Worm (Caenorhabditis elegans) whole organism, L1 larva: ENCODE results near the gene nep-10.

ENCODE experiments used
- Y116A8C.19 ChIP-seq: sonication (generic microtip); optimal IDR thresholded peaks from 2 replicates; lab custom pipeline; 2016; ENCODE audit warnings: missing compliant biosample characterization, missing genetic modification characterization, borderline replicate concordance
- aly-2 ChIP-seq: fragments of 150-350 bp; optimal IDR thresholded peaks from 2 replicates; lab custom pipeline; 2014; ENCODE audit warnings: missing biosample characterization, missing genetic modification characterization
- ceh-63 ChIP-seq: fragments of 200-800 bp; sonication (Bioruptor generic); optimal IDR thresholded peaks from 2 replicates; lab custom pipeline; 2018; ENCODE audit warnings: mild to moderate bottlenecking, missing genetic modification characterization, missing compliant biosample characterization
- ceh-8 ChIP-seq: fragments of 200-800 bp; sonication (Bioruptor generic); optimal IDR thresholded peaks from 2 replicates; lab custom pipeline; 2018; ENCODE audit warnings: mild to moderate bottlenecking, missing genetic modification characterization, moderate library complexity, missing compliant biosample characterization
- ceh-88 ChIP-seq: fragments of 200-800 bp; sonication (Bioruptor generic); IDR thresholded peaks from 2 replicates; pipeline ENCODE4 v1.3.6; 2022; ENCODE audit warnings: missing genetic modification characterization, missing compliant biosample characterization
- ces-1 ChIP-seq: fragments of 150-350 bp; optimal IDR thresholded peaks from 2 replicates; lab custom pipeline; 2014; ENCODE audit warnings: missing biosample characterization, missing genetic modification reagents, missing genetic modification characterization
- dpl-1 ChIP-seq, 3 experiments: fragments of 150-350 bp in 2 of 3; sonication (generic microtip) in 1 of 3; optimal IDR thresholded peaks; 2 replicates each; lab custom pipeline; 2014 to 2017; ENCODE audit warnings: missing biosample characterization in 3 of 3, missing genetic modification characterization in 3 of 3, missing genetic modification reagents in 3 of 3
- egl-13 ChIP-seq: sonication (generic microtip); optimal IDR thresholded peaks from 2 replicates; lab custom pipeline; 2016; ENCODE audit warnings: missing genotype, missing genetic modification reagents, missing genetic modification characterization, missing compliant biosample characterization
- egl-27 ChIP-seq, 2 experiments: fragments of 150-350 bp in 1 of 2; sonication (generic microtip); optimal IDR thresholded peaks; 3 replicates each; lab custom pipeline; 2017 to 2018; ENCODE audit warnings: missing biosample characterization in 2 of 2, missing genetic modification characterization in 2 of 2, missing genetic modification reagents in 2 of 2
- elt-2 ChIP-seq: sonication (generic microtip); optimal IDR thresholded peaks from 2 replicates; lab custom pipeline; 2016; ENCODE audit warnings: missing genetic modification characterization, mild to moderate bottlenecking, inconsistent platforms, missing compliant biosample characterization, missing genetic modification reagents
- fkh-4 ChIP-seq: sonication (generic microtip); optimal IDR thresholded peaks from 2 replicates; lab custom pipeline; 2016; ENCODE audit warnings: missing compliant biosample characterization, missing genetic modification characterization, borderline replicate concordance
- grh-1 ChIP-seq: fragments of 200-800 bp; sonication (Bioruptor generic); IDR thresholded peaks from 2 replicates; pipeline ENCODE4 v1.3.6; 2022; ENCODE audit warnings: missing genetic modification reagents, missing genetic modification characterization, missing compliant biosample characterization
- hlh-17 ChIP-seq: fragments of 200-800 bp; sonication (Bioruptor generic); optimal IDR thresholded peaks from 2 replicates; lab custom pipeline; 2018; ENCODE audit warnings: missing genetic modification characterization, mild to moderate bottlenecking, missing compliant biosample characterization, moderate library complexity, borderline replicate concordance
- hlh-4 ChIP-seq: sonication (generic microtip); optimal IDR thresholded peaks from 2 replicates; lab custom pipeline; 2016; ENCODE audit warnings: mild to moderate bottlenecking, missing genetic modification characterization, missing compliant biosample characterization
- hpl-2 ChIP-seq: fragments of 150-350 bp; optimal IDR thresholded peaks from 2 replicates; lab custom pipeline; 2014; ENCODE audit warnings: missing biosample characterization, missing genetic modification reagents, missing genetic modification characterization
- irx-1 ChIP-seq: sonication (generic microtip); optimal IDR thresholded peaks from 2 replicates; lab custom pipeline; 2016; ENCODE audit warnings: missing genetic modification characterization, missing compliant biosample characterization
- lin-13 ChIP-seq: fragments of 150-350 bp; optimal IDR thresholded peaks from 2 replicates; lab custom pipeline; 2014; ENCODE audit warnings: missing biosample characterization, missing genetic modification reagents, missing genetic modification characterization
- lin-15B ChIP-seq: fragments of 150-350 bp; sonication (generic microtip); optimal IDR thresholded peaks from 3 replicates; lab custom pipeline; 2014; ENCODE audit warnings: missing biosample characterization, missing genetic modification characterization
- lin-35 ChIP-seq, 2 experiments: fragments of 150-350 bp; optimal IDR thresholded peaks; 2 replicates each; lab custom pipeline; 2014; ENCODE audit warnings: missing biosample characterization in 2 of 2, missing genetic modification characterization in 2 of 2, missing genetic modification reagents in 2 of 2
- mab-9 ChIP-seq: fragments of 200-800 bp; sonication (Bioruptor generic); IDR thresholded peaks from 2 replicates; pipeline ENCODE4 v1.3.6; 2022; ENCODE audit warnings: missing genetic modification reagents, missing genetic modification characterization, missing compliant biosample characterization
- mef-2 ChIP-seq: fragments of 150-350 bp; optimal IDR thresholded peaks from 2 replicates; lab custom pipeline; 2014; ENCODE audit warnings: missing biosample characterization, missing genetic modification characterization
- nhr-11 ChIP-seq: fragments of 150-350 bp; optimal IDR thresholded peaks from 2 replicates; lab custom pipeline; 2014; ENCODE audit warnings: missing biosample characterization, missing genetic modification characterization
- nhr-28 ChIP-seq: fragments of 150-350 bp; optimal IDR thresholded peaks from 2 replicates; lab custom pipeline; 2014; ENCODE audit warnings: missing biosample characterization, missing genetic modification characterization
- nhr-47 ChIP-seq: sonication (generic microtip); optimal IDR thresholded peaks from 2 replicates; lab custom pipeline; 2016; ENCODE audit warnings: mild to moderate bottlenecking, missing genetic modification characterization, moderate library complexity, missing compliant biosample characterization
- nhr-85 ChIP-seq: sonication (generic microtip); peaks from one replicate; lab custom pipeline; 2016; ENCODE audit warnings: missing genetic modification characterization, inconsistent platforms, missing compliant biosample characterization
- pag-3 ChIP-seq: sonication (generic microtip); optimal IDR thresholded peaks from 2 replicates; lab custom pipeline; 2017; ENCODE audit warnings: missing genetic modification characterization, mild to moderate bottlenecking, missing compliant biosample characterization, antibody characterized with exemption, borderline replicate concordance; ENCODE audit not compliant: insufficient read depth
- pqm-1 ChIP-seq: sonication (generic microtip); optimal IDR thresholded peaks from 3 replicates; lab custom pipeline; 2017; ENCODE audit warnings: missing biosample characterization, missing genetic modification characterization
- snpc-4 ChIP-seq: fragments of 150-350 bp; optimal IDR thresholded peaks from 2 replicates; lab custom pipeline; 2014; ENCODE audit warnings: missing biosample characterization, missing genetic modification characterization
- sox-4 ChIP-seq: sonication (generic microtip); optimal IDR thresholded peaks from 2 replicates; lab custom pipeline; 2016; ENCODE audit warnings: missing genetic modification characterization, missing compliant biosample characterization
- sup-37 ChIP-seq: fragments of 200-800 bp; sonication (Bioruptor generic); optimal IDR thresholded peaks from 2 replicates; lab custom pipeline; 2018; ENCODE audit warnings: mild to moderate bottlenecking, missing genetic modification characterization, missing compliant biosample characterization
- unc-30 ChIP-seq: sonication (generic microtip); optimal IDR thresholded peaks from 2 replicates; lab custom pipeline; 2017; ENCODE audit warnings: missing biosample characterization, missing genetic modification characterization
- unc-62 ChIP-seq: fragments of 150-350 bp; optimal IDR thresholded peaks from 2 replicates; lab custom pipeline; 2014; ENCODE audit warnings: missing biosample characterization, missing genetic modification reagents, missing genetic modification characterization
- unc-86 ChIP-seq: sonication (generic microtip); optimal IDR thresholded peaks from 2 replicates; lab custom pipeline; 2016; ENCODE audit warnings: missing genetic modification characterization, missing compliant biosample characterization
- unc-98 ChIP-seq: fragments of 200-800 bp; sonication (Bioruptor generic); IDR thresholded peaks from 2 replicates; pipeline ENCODE4 v1.3.6; 2022; ENCODE audit warnings: missing genetic modification characterization, missing compliant biosample characterization
- vab-15 ChIP-seq: sonication (generic microtip); optimal IDR thresholded peaks from 2 replicates; lab custom pipeline; 2017; ENCODE audit warnings: missing genotype, mild to moderate bottlenecking, missing genetic modification characterization, missing compliant biosample characterization
- zip-4 ChIP-seq: fragments of 200-800 bp; sonication (Bioruptor generic); optimal IDR thresholded peaks from 2 replicates; lab custom pipeline; 2018; ENCODE audit warnings: mild to moderate bottlenecking, missing genetic modification characterization, moderate library complexity, missing compliant biosample characterization

nep-10 gene

DNA sequence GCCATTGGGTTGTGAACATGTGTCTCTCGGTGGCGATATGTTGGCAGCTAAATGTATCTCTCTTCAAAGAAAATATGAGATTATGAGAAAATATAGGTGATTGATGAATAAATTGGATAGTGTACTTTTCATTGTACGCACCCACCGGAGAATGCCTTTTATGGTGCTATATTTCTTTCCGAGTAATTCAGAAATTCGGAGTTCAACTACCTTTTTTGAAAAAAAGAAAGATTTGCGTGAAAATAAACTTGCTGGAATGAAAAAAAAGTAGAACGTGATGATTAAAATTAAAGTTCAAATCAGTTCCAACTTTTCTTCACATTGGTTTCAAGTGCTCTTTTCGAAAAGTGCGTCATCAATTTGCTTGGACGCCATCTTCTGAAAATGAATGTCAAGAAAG, 781 bp upstream of the nep-10 start, which contains the start of gene nep-8:
Gene nep-8, plus strand, starts transcription at position 301 of the 400 bp plus-strand sequence.
- TF ChIP-seq elt-2 (tag; lab: Kevin White, UChicago) = no peak
- no peak for TF ChIP-seq mef-2 (tag; lab: Kevin White, UChicago)
- TF ChIP-seq lin-35 (GFP tag; optimal IDR thresholded peaks at IDR 0.05; lab: Kevin White, UChicago) = no peak
- TF ChIP-seq sox-4 (tag; lab: Kevin White, UChicago) = no peak
- TF ChIP-seq nhr-85 = no peak
- TF ChIP-seq ces-1 (GFP tag; lab: Kevin White, UChicago) = no peak

DNA sequence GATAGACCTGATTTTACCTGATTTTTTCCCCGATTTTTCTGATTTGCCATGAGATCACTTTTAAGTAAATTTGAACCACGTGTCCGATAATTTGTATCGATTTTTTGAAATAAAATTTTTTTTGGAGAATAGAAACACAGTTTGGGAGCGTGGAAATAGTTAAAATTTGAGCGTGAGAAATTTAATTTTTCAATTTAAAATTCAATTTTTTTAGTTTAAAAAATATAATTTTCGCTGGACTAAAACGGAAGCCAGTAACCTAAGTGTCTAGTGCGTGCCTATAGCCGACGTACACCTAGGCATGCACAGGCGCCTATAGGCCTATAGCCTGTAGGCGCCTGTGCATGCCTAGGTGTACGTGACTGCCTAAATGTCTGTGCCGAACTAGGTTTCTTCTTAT, 3.5 kb downstream of the nep-10 start, which contains the start of gene nep-9:
Gene nep-9, minus strand, starts transcription at position 101 of the 400 bp plus-strand sequence.
- TF ChIP-seq vab-15 (no peak), nhr-11 (no peak), unc-86 (tag; lab: Kevin White, UChicago) (no peak), unc-98 (no peak), aly-2 (tag; lab: Kevin White, UChicago) (no peak), unc-30 (tag; lab: Kevin White, UChicago) (no peak), irx-1 (tag; lab: Kevin White, UChicago) (no peak), lin-15B (tag; lab: Kevin White, UChicago) (no peak), lin-35 (GFP tag; optimal IDR thresholded peaks at IDR 0.05; lab: Kevin White, UChicago) (no peak), ceh-88 (GFP tag; lab: Robert Waterston, UW) (no peak), ceh-8 (GFP tag; lab: Kevin White, UChicago) (no peak), sup-37 (no peak), unc-62 (GFP tag; lab: Kevin White, UChicago) (no peak), hlh-4 (tag; lab: Kevin White, UChicago) (no peak), nhr-47 (tag; lab: Kevin White, UChicago) (no peak), pqm-1 (tag; lab: Kevin White, UChicago) (no peak), egl-13 (no peak), pag-3 (tag; lab: Kevin White, UChicago) (no peak), egl-27 (tag; optimal IDR thresholded peaks at IDR 0.05; lab: Kevin White, UChicago) (no peak)

DNA sequence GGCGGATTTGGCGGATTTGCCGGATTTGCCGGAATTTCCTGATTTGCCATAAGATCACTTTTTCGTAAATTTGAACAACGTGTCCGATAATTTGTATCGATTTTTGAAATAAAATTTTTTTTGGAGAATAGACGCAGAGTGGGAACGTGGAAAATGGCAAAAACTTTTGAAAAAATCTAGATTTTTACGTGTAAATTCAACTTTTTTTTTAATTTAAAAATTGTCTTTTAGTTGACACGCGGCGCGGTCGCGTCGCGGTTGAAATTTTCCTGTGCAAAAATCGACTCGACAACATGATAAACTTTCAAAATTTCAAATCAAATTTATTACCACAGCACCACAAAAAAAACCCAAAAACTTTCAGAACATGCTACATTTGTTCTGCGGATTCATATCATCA, 7.3 kb downstream of the nep-10 start, which contains the start of gene nep-20:
Gene nep-20, minus strand, starts transcription at position 101 of the 400 bp plus-strand sequence.
- TF ChIP-seq nhr-11 (no peak), ceh-63 (GFP tag; lab: Kevin White, UChicago) (no peak), dpl-1 (GFP tag; optimal IDR thresholded peaks at IDR 0.05; lab: Kevin White, UChicago) (no peak), elt-2 (tag; lab: Kevin White, UChicago) (no peak), mab-9 (GFP tag; lab: Robert Waterston, UW) (no peak), unc-30 (tag; lab: Kevin White, UChicago) (no peak), grh-1 (GFP tag; lab: Robert Waterston, UW) (no peak), hlh-4 (tag; lab: Kevin White, UChicago) (no peak), nhr-28 (no peak), vab-15 (no peak), irx-1 (tag; lab: Kevin White, UChicago) (no peak), hpl-2 (GFP tag; lab: Kevin White, UChicago) (no peak), fkh-4 (tag; lab: Kevin White, UChicago) (no peak), lin-13 (GFP tag; lab: Kevin White, UChicago) (no peak), unc-86 (tag; lab: Kevin White, UChicago) (no peak), nhr-47 (tag; lab: Kevin White, UChicago) (no peak), zip-4 (GFP tag; lab: Kevin White, UChicago) (no peak), Y116A8C.19 (tag; lab: Kevin White, UChicago) (no peak), hlh-17 (no peak), snpc-4 (no peak)
- TF ChIP-seq, all 84 proteins: peak for 0
